Fruit fly (Drosophila melanogaster) ovary, adult (tissue): Measurements from ENCODE around the gene CG7024.
A peak's percentile ranks its signal among the peaks of the same experiment; 100 is the strongest.

Experiments
- CG17801 ChIP-seq: fragments of 200-800 bp; optimal IDR thresholded peaks from 2 replicates; lab custom pipeline; 2019; ENCODE audit warnings: missing biosample characterization, mild to moderate bottlenecking, missing genetic modification characterization, moderate library complexity; ENCODE audit not compliant: partially characterized antibody

Gene CG7024

dm6 chrX:4705009-4705408 is at the start of gene CG7024:
Gene CG7024 (plus strand): TSS chrX:4705309.
- TF ChIP-seq CG17801 (GFP tag; lab: Kevin White, UChicago) = no peak

dm6 chrX:4657896-4658295 is 47.2 kb upstream of the CG7024 start:
- peak; percentile 59 for TF ChIP-seq CG17801 (GFP tag; lab: Kevin White, UChicago)

- peak; percentile 15 for TF ChIP-seq CG17801 (GFP tag; lab: Kevin White, UChicago)
Observed at dm6 chrX:4660642-4661252, 44.4 kb upstream of the CG7024 start.

dm6 chrX:4664107-4664506 is 41.0 kb upstream of the CG7024 start:
- TF ChIP-seq CG17801 (GFP tag; lab: Kevin White, UChicago) = no peak

- peak; percentile 91 for TF ChIP-seq CG17801 (GFP tag; lab: Kevin White, UChicago)
Observed at dm6 chrX:4666650-4667360, 38.3 kb upstream of the CG7024 start, which contains the start of gene CG3009. Gene CG3009 (minus strand): TSS chrX:4666700.

dm6 chrX:4669438-4669837 is 35.7 kb upstream of the CG7024 start:
- no peak for TF ChIP-seq CG17801 (GFP tag; lab: Kevin White, UChicago)

dm6 chrX:4671194-4671626 is 33.9 kb upstream of the CG7024 start:
- no peak for TF ChIP-seq CG17801 (GFP tag; lab: Kevin White, UChicago)

dm6 chrX:4675054-4675453 is 30.1 kb upstream of the CG7024 start:
- peak; percentile 5 for TF ChIP-seq CG17801 (GFP tag; lab: Kevin White, UChicago)

- TF ChIP-seq CG17801 (GFP tag; lab: Kevin White, UChicago) = no peak
Observed at dm6 chrX:4677427-4677826, 27.7 kb upstream of the CG7024 start.

dm6 chrX:4678146-4678912 is 26.8 kb upstream of the CG7024 start:
- no peak for TF ChIP-seq CG17801 (GFP tag; lab: Kevin White, UChicago)

- TF ChIP-seq CG17801 (GFP tag; lab: Kevin White, UChicago) = no peak
Observed at dm6 chrX:4678913-4679812, 25.9 kb upstream of the CG7024 start, which contains the start of gene fzr. Gene fzr (minus strand): TSS chrX:4679537.

dm6 chrX:4679813-4680381 is 25.2 kb upstream of the CG7024 start:
- peak; percentile 57 for TF ChIP-seq CG17801 (GFP tag; lab: Kevin White, UChicago)

- peak; percentile 86 for TF ChIP-seq CG17801 (GFP tag; lab: Kevin White, UChicago)
Observed at dm6 chrX:4684444-4684924, 20.6 kb upstream of the CG7024 start.

dm6 chrX:4686150-4686549 is 19.0 kb upstream of the CG7024 start:
- TF ChIP-seq CG17801 (GFP tag; lab: Kevin White, UChicago) = peak; percentile 94
